Worm (Caenorhabditis elegans) whole organism, early embryonic: Measurements from ENCODE around the gene C16B8.4.

ENCODE experiments used
- B0310.2 ChIP-seq: sonication (generic microtip); optimal IDR thresholded peaks from 2 replicates; lab custom pipeline; 2016; ENCODE audit warnings: mild to moderate bottlenecking, missing genetic modification characterization, missing compliant biosample characterization
- F13C5.2 ChIP-seq: sonication (generic microtip); optimal IDR thresholded peaks from 2 replicates; lab custom pipeline; 2017; ENCODE audit warnings: mild to moderate bottlenecking, missing genetic modification characterization, inconsistent platforms, missing compliant biosample characterization
- aly-1 ChIP-seq: sonication (generic microtip); optimal IDR thresholded peaks from 2 replicates; lab custom pipeline; 2016; ENCODE audit warnings: missing genetic modification characterization, missing compliant biosample characterization
- ama-1 ChIP-seq: fragments of 150-350 bp; optimal IDR thresholded peaks from 2 replicates; lab custom pipeline; 2014
- ceh-13 ChIP-seq: fragments of 200-800 bp; sonication (Bioruptor generic); optimal IDR thresholded peaks from 2 replicates; lab custom pipeline; 2018; ENCODE audit warnings: mild to moderate bottlenecking, missing genetic modification characterization, missing compliant biosample characterization
- ceh-36 ChIP-seq: sonication (generic microtip); optimal IDR thresholded peaks from 2 replicates; lab custom pipeline; 2016; ENCODE audit warnings: missing genetic modification characterization, inconsistent platforms, missing compliant biosample characterization
- ets-7 ChIP-seq: sonication (generic microtip); optimal IDR thresholded peaks from 2 replicates; lab custom pipeline; 2016; ENCODE audit warnings: missing genotype, missing genetic modification characterization, missing compliant biosample characterization
- flt-1 ChIP-seq: fragments of 200-800 bp; sonication (Bioruptor generic); IDR thresholded peaks from 2 replicates; pipeline ENCODE4 v1.3.6; 2022; ENCODE audit warnings: missing genetic modification characterization, missing compliant biosample characterization
- hmbx-1 ChIP-seq: sonication (generic microtip); optimal IDR thresholded peaks from 2 replicates; lab custom pipeline; 2016; ENCODE audit warnings: mild to moderate bottlenecking, missing genetic modification characterization, missing compliant biosample characterization
- hmg-4 ChIP-seq: fragments of 200-800 bp; sonication (Bioruptor generic); optimal IDR thresholded peaks from 2 replicates; lab custom pipeline; 2018; ENCODE audit warnings: mild to moderate bottlenecking, missing genetic modification characterization, missing compliant biosample characterization
- hnd-1 ChIP-seq: sonication (generic microtip); optimal IDR thresholded peaks from 2 replicates; lab custom pipeline; 2016; ENCODE audit warnings: missing genetic modification characterization, missing compliant biosample characterization
- pes-1 ChIP-seq: fragments of 200-800 bp; sonication (Bioruptor generic); IDR thresholded peaks from 2 replicates; pipeline ENCODE4 v1.3.6; 2022; ENCODE audit warnings: missing genetic modification reagents, missing genetic modification characterization, missing compliant biosample characterization
- scrt-1 ChIP-seq: fragments of 200-800 bp; sonication (Bioruptor generic); IDR thresholded peaks from 2 replicates; pipeline ENCODE4 v1.3.6; 2022; ENCODE audit warnings: missing genetic modification characterization, missing compliant biosample characterization
- sea-1 ChIP-seq: fragments of 200-800 bp; sonication (Bioruptor generic); conservative IDR thresholded peaks from 2 replicates; pipeline ENCODE4 v1.3.6; 2022; ENCODE audit warnings: missing genetic modification characterization, missing compliant biosample characterization
- tbx-11 ChIP-seq: fragments of 200-800 bp; sonication (Bioruptor generic); IDR thresholded peaks from 2 replicates; pipeline ENCODE4 v1.3.6; 2022; ENCODE audit warnings: missing genetic modification characterization, missing compliant biosample characterization
- tbx-37 ChIP-seq: fragments of 200-800 bp; sonication (Bioruptor generic); conservative IDR thresholded peaks from 2 replicates; pipeline ENCODE4 v1.3.6; 2022; ENCODE audit warnings: missing genetic modification reagents, missing genetic modification characterization, missing compliant biosample characterization
- tra-4 ChIP-seq: sonication (generic microtip); optimal IDR thresholded peaks from 2 replicates; lab custom pipeline; 2017; ENCODE audit warnings: missing genetic modification characterization, missing compliant biosample characterization

Gene C16B8.4

DNA sequence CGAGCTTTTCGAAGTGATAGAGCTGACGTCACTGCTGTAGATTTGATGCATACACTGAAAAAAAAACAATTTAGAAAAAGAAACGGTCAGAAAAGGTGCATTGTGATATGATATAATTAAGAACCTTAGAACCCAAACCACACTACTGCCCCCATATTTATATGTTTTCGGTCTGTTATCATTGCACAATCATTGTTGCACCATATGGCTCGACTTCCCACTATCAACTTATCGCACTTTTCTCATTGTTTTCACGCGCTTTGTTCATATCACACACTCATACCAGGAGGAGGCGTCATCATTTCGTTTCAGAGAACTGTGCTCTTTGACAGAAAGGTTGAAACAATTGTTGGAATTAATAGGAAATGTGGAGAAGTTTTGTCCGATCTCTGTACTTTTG lies 35.5 kb upstream of the C16B8.4 start:
- TF ChIP-seq scrt-1 (no peak), ceh-13 (GFP tag; lab: Kevin White, UChicago) (no peak), F13C5.2 (no peak), tbx-37 (GFP tag; lab: Robert Waterston, UW) (no peak), flt-1 (GFP tag; lab: Robert Waterston, UW) (no peak), hnd-1 (tag; lab: Kevin White, UChicago) (no peak), ama-1 (lab: Kevin White, UChicago) (no peak), hmg-4 (no peak), B0310.2 (no peak), tbx-11 (no peak), ceh-36 (tag; lab: Kevin White, UChicago) (no peak), aly-1 (tag; lab: Kevin White, UChicago) (no peak), pes-1 (GFP tag; lab: Robert Waterston, UW) (no peak), hmbx-1 (tag; lab: Kevin White, UChicago) (no peak), sea-1 (GFP tag; lab: Robert Waterston, UW) (no peak)

ce11 chrX:4007724-4008123 lies 34.3 kb upstream of the C16B8.4 start:
- TF ChIP-seq flt-1 (GFP tag; lab: Robert Waterston, UW) = no peak
- no peak for TF ChIP-seq ama-1 (lab: Kevin White, UChicago)
- no peak for TF ChIP-seq ceh-13 (GFP tag; lab: Kevin White, UChicago)
- no peak for TF ChIP-seq sea-1 (GFP tag; lab: Robert Waterston, UW)
- TF ChIP-seq hmbx-1 (tag; lab: Kevin White, UChicago) = no peak
- TF ChIP-seq pes-1 (GFP tag; lab: Robert Waterston, UW) = no peak
- no peak for TF ChIP-seq tbx-37 (GFP tag; lab: Robert Waterston, UW)
- TF ChIP-seq tra-4 (tag; lab: Kevin White, UChicago) = no peak
- TF ChIP-seq hnd-1 (tag; lab: Kevin White, UChicago) = no peak
- no peak for TF ChIP-seq ceh-36 (tag; lab: Kevin White, UChicago)
- no peak for TF ChIP-seq scrt-1
- no peak for TF ChIP-seq aly-1 (tag; lab: Kevin White, UChicago)

ce11 chrX:4006966-4007365 lies 33.5 kb upstream of the C16B8.4 start:
- TF ChIP-seq scrt-1 = no peak
- TF ChIP-seq tbx-37 (GFP tag; lab: Robert Waterston, UW) = no peak
- TF ChIP-seq hnd-1 (tag; lab: Kevin White, UChicago) = no peak
- TF ChIP-seq F13C5.2 = no peak
- no peak for TF ChIP-seq ets-7 (tag; lab: Kevin White, UChicago)
- no peak for TF ChIP-seq tbx-11
- TF ChIP-seq hmg-4 = no peak
- no peak for TF ChIP-seq hmbx-1 (tag; lab: Kevin White, UChicago)
- no peak for TF ChIP-seq tra-4 (tag; lab: Kevin White, UChicago)
- TF ChIP-seq B0310.2 = no peak
- TF ChIP-seq sea-1 (GFP tag; lab: Robert Waterston, UW) = no peak
- no peak for TF ChIP-seq aly-1 (tag; lab: Kevin White, UChicago)

DNA sequence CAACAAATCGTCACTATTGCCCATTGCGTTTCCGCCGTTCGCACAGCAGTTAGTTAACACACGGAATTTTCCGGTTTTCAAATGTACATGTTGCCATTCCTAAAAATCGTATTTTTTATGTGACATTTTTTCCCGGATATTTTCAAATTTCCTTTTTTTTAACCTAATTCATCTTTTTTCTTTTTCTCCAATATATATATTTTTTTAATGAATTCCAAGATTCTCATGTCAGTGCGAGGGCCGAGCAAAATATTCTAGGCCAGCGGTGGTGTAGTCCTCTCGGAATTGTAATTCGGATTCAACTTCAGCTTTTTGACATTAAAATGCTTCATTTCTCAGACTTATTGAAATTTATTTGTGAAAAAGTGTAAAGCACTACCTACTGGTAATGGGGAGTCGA lies 31.6 kb upstream of the C16B8.4 start, which contains the start of gene R02E12.4:
R02E12.4 (plus strand) TSS at position 301 of the 400 bp plus-strand sequence.
- TF ChIP-seq B0310.2 (no peak), hnd-1 (tag; lab: Kevin White, UChicago) (no peak), tbx-37 (GFP tag; lab: Robert Waterston, UW) (no peak), F13C5.2 (no peak)

ce11 chrX:4003220-4003619 lies 29.8 kb upstream of the C16B8.4 start, which contains the start of gene R02E12.12:
R02E12.12 (plus strand) TSS chrX:4003520.
- TF ChIP-seq sea-1 (GFP tag; lab: Robert Waterston, UW) (no peak), tbx-37 (GFP tag; lab: Robert Waterston, UW) (no peak), B0310.2 (no peak), hmg-4 (no peak), hmbx-1 (tag; lab: Kevin White, UChicago) (no peak), hnd-1 (tag; lab: Kevin White, UChicago) (no peak), F13C5.2 (no peak), ama-1 (lab: Kevin White, UChicago) (no peak), ceh-13 (GFP tag; lab: Kevin White, UChicago) (no peak), ets-7 (tag; lab: Kevin White, UChicago) (no peak)

DNA sequence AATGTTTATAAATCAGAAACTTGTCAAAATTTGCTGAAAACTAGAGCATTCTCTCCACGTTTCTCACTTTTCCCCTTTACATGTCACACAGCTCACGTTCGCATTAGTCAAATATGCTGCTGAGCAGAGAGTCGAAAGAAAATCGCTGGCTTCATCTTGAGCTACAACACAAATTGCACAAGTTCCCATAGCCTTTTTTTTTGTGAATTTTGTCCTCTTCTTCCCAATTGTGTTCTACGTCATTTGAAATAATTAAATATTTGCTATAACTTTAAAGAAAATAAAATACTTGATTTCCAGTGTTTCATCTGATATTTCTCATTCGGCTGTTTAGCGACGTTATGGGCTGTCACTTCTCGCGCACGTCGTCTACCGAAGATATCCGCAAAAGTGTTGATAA lies 23.6 kb upstream of the C16B8.4 start, which contains the start of gene R02E12.5:
R02E12.5 (plus strand) TSS at position 301 of the 400 bp plus-strand sequence.
- TF ChIP-seq tbx-11 (no peak), scrt-1 (no peak)

DNA sequence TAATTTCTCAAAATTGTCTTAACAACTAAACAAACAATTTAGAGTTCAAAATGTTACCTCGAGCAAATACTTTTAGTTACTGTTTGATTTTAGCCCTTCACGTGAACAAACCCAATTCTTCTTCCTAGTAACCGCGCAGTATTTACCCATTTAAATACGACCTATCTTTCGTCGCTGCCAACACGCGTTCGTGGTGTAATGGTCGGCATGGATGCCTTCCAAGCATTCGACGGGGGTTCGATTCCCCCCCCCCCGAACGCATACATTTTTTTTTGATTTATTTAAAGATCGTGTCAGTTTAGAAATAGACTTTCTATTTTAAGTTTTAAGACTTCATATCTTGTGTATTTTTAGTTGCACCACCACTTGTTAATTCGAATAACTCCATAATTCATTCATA lies 21.0 kb upstream of the C16B8.4 start:
- TF ChIP-seq pes-1 (GFP tag; lab: Robert Waterston, UW) (peak; percentile 87), sea-1 (GFP tag; lab: Robert Waterston, UW) (peak; percentile 73; the same call in 1 of the 2 replicates), ama-1 (lab: Kevin White, UChicago) (no peak), hmbx-1 (tag; lab: Kevin White, UChicago) (peak; percentile 21), aly-1 (tag; lab: Kevin White, UChicago) (peak; percentile 66), ets-7 (tag; lab: Kevin White, UChicago) (peak; percentile 39), F13C5.2 (peak; percentile 62), ceh-13 (GFP tag; lab: Kevin White, UChicago) (peak; percentile 59), hmg-4 (no peak), ceh-36 (tag; lab: Kevin White, UChicago) (peak; percentile 37), flt-1 (GFP tag; lab: Robert Waterston, UW) (peak; percentile 72), tbx-11 (peak; percentile 78), tra-4 (tag; lab: Kevin White, UChicago) (no peak), tbx-37 (GFP tag; lab: Robert Waterston, UW) (peak; percentile 66), hnd-1 (tag; lab: Kevin White, UChicago) (peak; percentile 56), scrt-1 (peak; percentile 79), B0310.2 (peak; percentile 30)

DNA sequence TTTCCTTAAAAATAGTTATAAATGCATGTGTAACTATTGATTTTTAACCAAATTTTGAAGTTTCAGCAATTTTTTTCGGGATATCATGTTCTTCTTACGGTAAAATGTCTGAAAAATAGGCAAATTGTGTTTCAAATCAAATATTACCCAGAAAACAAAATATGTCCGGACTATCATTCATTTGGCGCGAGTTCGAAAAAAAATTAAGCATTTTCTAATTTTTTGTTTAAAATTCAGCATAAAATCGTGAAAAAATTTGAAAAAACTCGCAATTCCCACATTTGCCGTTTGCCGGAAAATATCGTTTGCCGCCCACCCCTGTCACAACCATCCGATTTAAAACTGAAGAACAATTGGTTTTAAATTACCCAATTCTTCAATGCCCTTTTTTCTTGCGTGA lies 18.2 kb upstream of the C16B8.4 start:
- no peak for TF ChIP-seq ceh-13 (GFP tag; lab: Kevin White, UChicago)
- TF ChIP-seq ceh-36 (tag; lab: Kevin White, UChicago) = no peak
- TF ChIP-seq B0310.2 = no peak
- TF ChIP-seq scrt-1 = no peak
- TF ChIP-seq flt-1 (GFP tag; lab: Robert Waterston, UW) = no peak
- no peak for TF ChIP-seq tra-4 (tag; lab: Kevin White, UChicago)
